Fruit fly (Drosophila melanogaster) whole organism, wandering third instar larva: ENCODE results near the gene CG15891.

ENCODE experiments used
- Dfd ChIP-seq: fragments of >200 bp; optimal IDR thresholded peaks from 2 replicates; lab custom pipeline; 2017; ENCODE audit warnings: missing biosample characterization, missing genetic modification characterization
- Hnf4 ChIP-seq: fragments of 200-800 bp; sonication (Bioruptor generic); optimal IDR thresholded peaks from 2 replicates; lab custom pipeline; 2016; ENCODE audit warnings: missing biosample characterization, mild to moderate bottlenecking, missing genetic modification characterization
- Hr83 ChIP-seq: fragments of 200-300 bp; sonication (Bioruptor generic); optimal IDR thresholded peaks from 2 replicates; lab custom pipeline; 2016; ENCODE audit warnings: missing biosample characterization, mild to moderate bottlenecking, missing genetic modification characterization, moderate library complexity; ENCODE audit not compliant: poor library complexity, severe bottlenecking
- Mio ChIP-seq: sonication (Bioruptor generic); optimal IDR thresholded peaks from 2 replicates; lab custom pipeline; 2016; ENCODE audit warnings: missing biosample characterization, missing genetic modification characterization
- Myc ChIP-seq: fragments of >200 bp; optimal IDR thresholded peaks from 2 replicates; lab custom pipeline; 2017
- Rel ChIP-seq, 2 experiments: fragments of 200-800 bp; sonication (Bioruptor generic) in 1 of 2; optimal IDR thresholded peaks; 2 replicates in 1 of 2; 3 replicates in 1 of 2; lab custom pipeline; 2016 to 2019; ENCODE audit warnings: mild to moderate bottlenecking in 2 of 2, missing biosample characterization in 2 of 2, missing genetic modification characterization in 2 of 2, moderate library complexity in 1 of 2
- Vsx2 ChIP-seq: fragments of 200-300, 225-300 bp; sonication (Bioruptor generic); optimal IDR thresholded peaks from 2 replicates; lab custom pipeline; 2018; ENCODE audit warnings: missing biosample characterization, missing genetic modification characterization; ENCODE audit not compliant: partially characterized antibody
- dmrt93B ChIP-seq: fragments of 200-800 bp; sonication (Bioruptor generic); optimal IDR thresholded peaks from 2 replicates; lab custom pipeline; 2018; ENCODE audit warnings: missing biosample characterization, mild to moderate bottlenecking, missing genetic modification characterization
- foxo ChIP-seq, 2 experiments: fragments of 200-800 bp; sonication (Bioruptor generic); optimal IDR thresholded peaks; 2 replicates in 1 of 2; 3 replicates in 1 of 2; lab custom pipeline; 2016 to 2017; ENCODE audit warnings: missing biosample characterization in 2 of 2, missing genetic modification characterization in 2 of 2
- h ChIP-seq: fragments of 200-800 bp; sonication (Bioruptor generic); optimal IDR thresholded peaks from 3 replicates; lab custom pipeline; 2016; ENCODE audit warnings: missing biosample characterization, mild to moderate bottlenecking, missing genetic modification characterization
- jim ChIP-seq: fragments of 175-275, 200-325 bp; sonication (Bioruptor generic); optimal IDR thresholded peaks from 2 replicates; lab custom pipeline; 2016; ENCODE audit warnings: missing biosample characterization, mild to moderate bottlenecking, missing genetic modification characterization
- pan ChIP-seq: fragments of >200 bp; optimal IDR thresholded peaks from 2 replicates; lab custom pipeline; 2017
- usp ChIP-seq: fragments of >200 bp; optimal IDR thresholded peaks from 2 replicates; lab custom pipeline; 2017; ENCODE audit warnings: missing biosample characterization, missing genetic modification characterization

DNA sequence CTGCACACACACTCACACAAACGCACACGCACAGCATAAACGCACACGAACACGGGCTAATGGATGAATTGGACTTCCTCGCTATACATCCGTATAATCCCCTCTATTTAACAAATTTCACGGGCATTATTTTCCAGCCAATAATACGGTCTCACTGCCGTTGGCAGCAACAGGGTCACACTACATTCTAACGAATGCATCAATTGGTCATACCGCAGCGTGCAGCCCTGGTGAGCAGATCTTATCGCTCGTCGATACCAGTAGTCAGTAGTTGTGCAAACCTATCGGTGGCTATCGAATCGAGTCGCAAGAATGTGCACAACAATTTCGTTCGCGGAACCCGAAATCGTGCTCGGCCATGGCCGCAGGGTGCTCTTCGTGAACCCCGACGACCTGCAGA is 7.3 kb downstream of the CG15891 start, which contains the start of the genes Top3beta and wuho:
- TF ChIP-seq Mio (GFP tag; lab: Kevin White, UChicago) (no peak), Vsx2 (GFP tag; lab: Kevin White, UChicago) (no peak), pan (lab: Kevin White, UChicago) (no peak), Hnf4 (GFP tag; lab: Kevin White, UChicago) (no peak), h (GFP tag; lab: Kevin White, UChicago) (peak; percentile 63), jim (GFP tag; lab: Kevin White, UChicago) (no peak), Dfd (GFP tag; lab: Kevin White, UChicago) (no peak), dmrt93B (no peak), Hr83 (GFP tag; lab: Kevin White, UChicago) (peak; percentile 1), Myc (lab: Kevin White, UChicago) (peak; percentile 24), foxo (GFP tag; optimal IDR thresholded peaks at IDR 0.05; lab: Kevin White, UChicago) (no peak), usp (GFP tag; lab: Kevin White, UChicago) (no peak), Rel (GFP tag; optimal IDR thresholded peaks at IDR 0.05; lab: Kevin White, UChicago) (no peak), Rel (tag; optimal IDR thresholded peaks at IDR 0.05; lab: Kevin White, UChicago) (peak; percentile 99)
